Worm (Caenorhabditis elegans) whole organism, dauer: ENCODE measurements around the gene btb-7.

Source experiments
- unc-62 ChIP-seq: sonication (generic microtip); optimal IDR thresholded peaks from 2 replicates; lab custom pipeline; 2017; ENCODE audit warnings: missing biosample characterization, missing genetic modification reagents, missing genetic modification characterization

Gene btb-7

DNA sequence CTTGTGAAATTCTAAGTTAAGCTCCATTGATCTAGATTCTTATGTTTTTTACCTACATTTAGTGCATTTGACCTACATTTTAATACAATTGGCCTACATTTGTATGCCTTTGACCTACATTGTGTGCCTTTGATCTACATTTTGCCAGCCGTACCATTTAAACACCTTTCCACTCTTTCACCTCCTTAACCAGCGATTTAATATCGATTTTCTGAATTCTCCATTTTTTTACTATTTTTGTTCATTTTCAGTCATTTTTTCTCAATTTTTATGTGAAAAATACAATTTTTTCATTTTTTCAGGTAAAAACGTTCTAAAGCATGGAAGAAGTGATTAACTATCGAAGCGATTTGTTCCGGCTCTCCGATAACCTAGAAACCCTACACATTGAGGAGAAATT is at the start of gene btb-7:
Gene btb-7, plus strand, starts transcription at position 301 of the 400 bp plus-strand sequence.
- TF ChIP-seq unc-62 (GFP tag; lab: Kevin White, UChicago) = no peak

DNA sequence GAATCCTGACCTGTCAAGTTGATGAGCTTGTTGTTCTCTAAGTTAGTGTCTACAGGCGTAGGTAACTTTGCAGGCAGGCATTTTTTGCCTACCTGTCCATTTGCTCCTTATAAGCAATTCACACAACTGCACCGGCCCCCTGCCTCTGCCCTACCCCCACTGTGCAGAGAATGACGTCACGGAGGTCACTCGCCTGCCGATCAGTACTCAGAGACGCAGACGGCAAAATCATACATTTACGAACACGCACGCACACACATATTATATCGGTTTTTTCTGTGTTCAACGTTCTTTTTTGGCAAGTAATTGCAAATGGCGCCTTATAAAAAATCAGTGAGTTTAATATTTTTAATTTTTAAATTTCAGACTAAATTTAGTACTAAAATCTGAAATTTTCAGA is 49.5 kb upstream of the btb-7 start, which contains the start of gene duxl-1:
Gene duxl-1, plus strand, starts transcription at position 184 of the 400 bp plus-strand sequence.
- TF ChIP-seq unc-62 (GFP tag; lab: Kevin White, UChicago) = no peak

DNA sequence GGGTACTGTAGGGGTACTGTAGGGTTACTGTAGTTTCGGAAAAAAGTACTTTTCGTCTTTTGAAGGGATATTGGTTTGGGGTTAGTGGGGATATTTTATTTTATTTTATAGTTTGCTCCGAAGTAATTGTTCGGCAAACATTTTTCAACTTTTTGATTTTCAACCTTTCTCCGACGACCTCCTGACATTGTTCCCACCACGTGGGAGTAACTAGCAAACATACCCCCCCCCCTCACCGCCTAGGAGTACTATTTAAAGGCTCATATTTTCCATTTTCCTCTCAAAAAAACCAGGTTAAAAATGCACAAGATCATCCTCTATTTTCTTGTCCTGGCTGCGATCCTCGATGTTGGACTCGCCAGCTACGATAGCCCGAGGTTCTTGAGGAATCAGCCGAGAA is 47.0 kb upstream of the btb-7 start, which contains the start of gene srlf-29:
Gene srlf-29, plus strand, starts transcription at position 301 of the 400 bp plus-strand sequence.
- no peak for TF ChIP-seq unc-62 (GFP tag; lab: Kevin White, UChicago)

DNA sequence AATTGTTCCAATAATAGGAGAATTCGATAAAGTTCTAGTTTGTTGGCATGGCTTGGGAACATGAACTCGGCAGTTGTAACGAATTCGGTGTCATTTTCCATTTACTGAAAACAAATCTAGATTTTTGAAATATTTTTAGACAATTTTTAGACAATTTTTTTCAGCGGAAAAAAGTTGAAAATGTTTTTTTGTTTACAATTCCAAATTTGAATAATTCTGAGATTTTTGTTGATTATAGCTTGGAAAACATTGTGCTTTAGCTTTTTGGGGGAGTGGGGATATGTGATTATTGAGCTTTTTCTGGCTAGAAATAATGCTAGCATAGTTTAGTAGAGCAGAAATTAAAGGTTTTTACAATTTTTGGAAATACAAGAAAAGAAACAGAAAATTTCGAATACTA is 44.1 kb upstream of the btb-7 start, which contains the start of gene srw-97:
Gene srw-97, minus strand, starts transcription at position 101 of the 400 bp plus-strand sequence.
- no peak for TF ChIP-seq unc-62 (GFP tag; lab: Kevin White, UChicago)

DNA sequence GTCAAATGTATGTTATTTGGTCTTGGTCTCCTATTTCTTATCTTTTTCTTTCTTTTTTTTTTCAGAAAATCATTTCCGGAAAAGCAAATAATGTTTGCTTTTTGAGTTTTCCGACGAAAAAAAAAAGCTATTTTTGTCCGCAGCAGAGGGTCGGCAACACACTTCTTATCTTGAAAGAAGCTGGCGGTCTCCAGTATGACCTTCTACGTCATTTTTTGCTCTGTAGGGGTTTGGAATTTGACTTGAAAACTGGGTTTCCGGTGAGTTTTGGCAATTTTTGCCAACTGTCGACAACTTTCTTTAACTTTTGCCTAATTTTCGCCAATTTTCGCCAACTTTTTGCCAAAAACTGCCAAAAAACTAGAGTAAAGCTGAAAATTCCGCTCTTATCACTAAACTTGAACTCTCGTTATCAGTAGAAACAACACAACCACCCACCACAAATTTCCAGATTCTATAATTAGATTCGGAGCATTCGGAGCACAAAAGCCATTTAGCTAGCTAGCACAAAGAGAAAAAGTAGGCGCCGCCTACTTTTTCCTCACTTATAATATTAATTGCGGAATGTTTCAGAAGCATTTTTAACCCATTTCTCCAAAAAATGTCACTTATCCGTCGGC is 42.7 kb upstream of the btb-7 start, which contains the start of gene nhx-6:
Gene nhx-6, plus strand, starts transcription at position 570 of the 620 bp plus-strand sequence.
- no peak for TF ChIP-seq unc-62 (GFP tag; lab: Kevin White, UChicago)

DNA sequence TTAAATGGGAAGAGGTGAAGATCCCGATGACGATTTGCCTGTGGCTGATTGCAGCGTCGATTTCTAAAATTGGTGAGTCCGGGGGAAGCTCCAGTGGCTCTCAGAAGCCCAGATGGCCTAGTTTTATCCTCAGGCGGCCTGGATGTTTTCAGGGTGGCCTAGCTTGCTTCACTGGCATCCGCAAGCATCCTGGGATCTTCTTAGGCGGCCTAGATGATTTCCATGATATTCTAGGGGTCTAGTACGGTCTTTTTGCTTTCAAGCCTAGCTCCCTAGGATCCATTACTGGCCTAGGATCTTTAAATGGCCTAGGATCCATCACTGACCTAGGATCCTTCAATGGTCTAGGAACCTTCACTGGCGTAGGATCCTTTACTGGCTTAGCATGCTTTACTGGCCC is 42.1 kb upstream of the btb-7 start:
- TF ChIP-seq unc-62 (GFP tag; lab: Kevin White, UChicago) = no peak

DNA sequence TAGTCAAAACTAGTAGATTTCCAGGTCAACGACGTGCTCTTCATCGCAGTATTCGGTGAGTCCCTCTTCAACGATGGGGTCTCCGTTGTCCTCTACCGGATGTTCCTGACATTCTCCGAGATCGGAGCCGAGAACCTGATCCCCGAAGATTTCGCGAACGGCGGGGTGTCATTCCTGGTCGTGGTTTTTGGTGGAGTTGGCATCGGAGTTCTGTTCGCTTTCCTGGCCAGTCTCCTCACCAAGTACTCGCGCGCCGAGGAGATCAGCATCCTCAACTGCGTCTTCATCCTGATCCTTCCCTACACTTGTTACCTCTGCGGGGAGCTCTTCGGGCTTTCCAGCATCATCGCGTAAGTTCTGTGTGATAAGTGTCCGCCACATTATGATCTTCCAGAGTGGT is 40.4 kb upstream of the btb-7 start:
- TF ChIP-seq unc-62 (GFP tag; lab: Kevin White, UChicago) = no peak

DNA sequence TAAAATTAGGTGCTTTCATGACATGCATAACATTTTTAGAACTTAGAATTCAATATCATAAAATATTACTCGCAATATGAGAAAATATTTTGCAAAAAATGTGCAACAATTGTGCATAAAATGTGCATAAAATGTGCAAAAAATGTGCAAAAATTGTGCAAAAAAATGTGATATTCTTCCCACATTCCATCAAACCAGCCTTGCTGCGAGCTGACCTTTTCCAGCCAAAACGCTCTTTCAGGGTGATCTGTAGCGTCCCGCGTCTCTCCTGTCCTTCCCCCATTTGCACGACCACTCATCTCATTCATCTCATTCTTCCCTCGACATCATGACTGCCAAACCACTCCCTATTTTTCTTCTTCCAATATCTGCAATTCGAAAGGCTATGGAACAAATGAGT is 37.0 kb upstream of the btb-7 start, which contains the start of gene fbxb-17:
Gene fbxb-17, plus strand, starts transcription at position 301 of the 400 bp plus-strand sequence.
- no peak for TF ChIP-seq unc-62 (GFP tag; lab: Kevin White, UChicago)

DNA sequence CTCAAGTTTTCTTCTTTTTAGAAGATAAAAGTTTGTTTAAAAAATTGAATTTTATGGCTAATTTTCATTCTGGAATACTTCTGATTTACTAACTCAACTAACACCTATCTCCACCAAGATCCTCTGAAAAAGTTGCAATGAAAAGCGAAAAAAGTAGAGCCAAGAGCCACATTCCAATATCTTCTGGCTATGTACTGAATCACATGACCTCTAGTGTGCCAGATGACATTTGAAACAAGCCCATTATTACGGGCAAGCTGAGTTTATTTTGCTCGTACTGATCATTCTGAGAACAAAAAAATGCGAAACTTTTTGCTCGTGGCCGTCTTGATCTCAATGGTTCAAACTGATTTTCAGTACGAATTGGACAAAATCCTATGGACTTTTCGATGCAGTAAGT is 34.0 kb upstream of the btb-7 start, which contains the start of gene irld-36:
Gene irld-36, plus strand, starts transcription at position 301 of the 400 bp plus-strand sequence.
- no peak for TF ChIP-seq unc-62 (GFP tag; lab: Kevin White, UChicago)

DNA sequence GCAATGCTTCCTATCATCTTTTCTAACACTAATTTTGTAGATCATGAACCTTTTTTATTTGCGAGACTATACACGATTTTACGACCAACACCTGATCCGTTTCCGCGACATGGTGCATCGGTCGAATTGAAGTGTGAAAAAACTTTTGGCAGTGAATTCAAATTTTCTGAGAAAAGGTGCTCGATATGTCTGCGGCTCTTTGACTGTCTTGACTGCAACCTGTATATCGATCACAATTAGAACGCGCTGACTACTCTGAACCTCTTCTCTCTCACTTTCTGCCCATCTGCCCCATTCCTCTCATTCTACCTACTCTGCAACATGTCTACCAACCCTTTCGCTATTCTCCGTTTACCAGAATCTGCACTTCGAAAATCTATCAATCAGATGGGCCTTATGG is 30.8 kb upstream of the btb-7 start, which contains the start of gene fbxb-26:
Gene fbxb-26, plus strand, starts transcription at position 301 of the 400 bp plus-strand sequence.
- TF ChIP-seq unc-62 (GFP tag; lab: Kevin White, UChicago) = no peak

DNA sequence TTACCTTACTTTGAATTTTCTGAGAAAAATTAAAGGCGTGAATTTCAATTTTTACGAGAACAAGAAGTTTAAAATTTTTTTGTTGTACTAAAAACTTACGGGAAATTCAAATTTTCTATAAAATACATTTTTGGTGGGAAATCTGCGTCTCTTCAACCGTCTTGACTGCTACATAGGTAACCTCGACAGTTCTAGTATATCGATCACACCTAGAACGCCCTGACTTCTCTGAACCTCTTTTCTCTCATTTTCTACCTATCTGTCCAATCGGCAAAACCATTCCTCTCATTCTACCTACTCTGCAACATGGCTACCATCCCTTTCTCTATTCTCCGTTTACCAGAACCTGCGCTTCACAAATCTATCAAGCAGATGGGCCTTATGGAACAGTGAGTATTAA is 29.3 kb upstream of the btb-7 start, which contains the start of gene fbxb-25:
Gene fbxb-25, plus strand, starts transcription at position 301 of the 400 bp plus-strand sequence.
- TF ChIP-seq unc-62 (GFP tag; lab: Kevin White, UChicago) = no peak

DNA sequence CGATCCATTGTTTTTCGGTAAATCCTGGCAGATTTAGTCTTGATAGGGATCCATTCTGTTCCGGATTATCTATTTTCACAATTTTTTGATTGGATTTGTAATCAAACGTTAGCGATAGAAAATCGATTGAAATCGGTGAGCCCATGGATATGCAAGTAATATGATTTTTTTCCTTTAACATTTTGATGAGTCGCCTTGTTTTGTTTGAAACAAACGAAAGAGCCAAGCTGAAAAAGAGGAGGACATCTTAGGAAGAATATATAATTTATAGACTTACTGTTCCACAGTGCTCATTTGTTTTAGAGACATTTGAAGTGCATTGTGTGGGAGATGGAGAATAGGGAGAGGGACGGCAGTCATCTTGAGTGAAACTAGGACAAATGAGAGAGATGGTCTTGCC is 24.2 kb upstream of the btb-7 start, which contains the start of the genes fbxb-18 and fbxb-19:
Gene fbxb-18, minus strand, starts transcription at position 101 of the 400 bp plus-strand sequence.
Gene fbxb-19, minus strand, starts transcription at position 369 of the 400 bp plus-strand sequence.
- no peak for TF ChIP-seq unc-62 (GFP tag; lab: Kevin White, UChicago)

DNA sequence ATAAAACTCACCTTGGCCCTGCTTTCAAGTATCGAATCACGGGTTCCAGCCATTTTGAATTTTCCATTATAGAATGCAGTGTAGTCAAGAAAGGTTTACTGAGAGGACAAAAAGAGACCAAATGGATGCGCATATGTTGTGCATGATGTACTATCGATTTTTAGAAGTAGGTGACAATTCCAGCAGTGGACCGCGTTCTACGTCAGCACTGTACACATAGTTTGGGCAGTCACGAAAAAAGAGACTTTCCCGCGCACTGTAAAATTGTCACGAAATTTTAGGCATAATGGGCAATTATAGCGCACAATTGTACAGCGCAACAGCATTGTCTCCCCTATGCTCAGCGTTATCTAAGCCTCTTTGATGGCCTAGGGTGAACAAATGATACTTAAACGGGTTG is 22.0 kb upstream of the btb-7 start, which contains the start of gene fbxc-22:
Gene fbxc-22, minus strand, starts transcription at position 101 of the 400 bp plus-strand sequence.
- TF ChIP-seq unc-62 (GFP tag; lab: Kevin White, UChicago) = no peak

DNA sequence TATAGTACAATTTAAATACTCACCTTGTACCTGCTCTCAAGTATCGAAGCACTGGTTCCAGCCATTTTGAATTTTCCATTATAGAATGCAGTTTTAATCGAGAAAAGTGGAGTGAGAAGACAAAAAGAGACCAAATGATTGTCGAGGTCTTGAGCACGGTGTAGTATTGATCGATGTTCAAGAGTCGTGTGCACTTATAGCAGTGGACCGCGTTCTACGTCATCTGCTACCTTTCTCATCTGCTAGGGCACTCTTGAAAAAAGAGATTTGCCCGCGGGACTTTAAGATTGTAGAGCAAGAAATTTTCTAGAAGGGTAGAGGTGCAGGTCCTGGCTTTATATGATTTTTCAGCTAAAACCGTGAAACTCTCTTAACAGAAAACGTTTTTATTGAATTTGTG is 20.2 kb upstream of the btb-7 start, which contains the start of gene fbxc-21:
Gene fbxc-21, minus strand, starts transcription at position 101 of the 400 bp plus-strand sequence.
- no peak for TF ChIP-seq unc-62 (GFP tag; lab: Kevin White, UChicago)

DNA sequence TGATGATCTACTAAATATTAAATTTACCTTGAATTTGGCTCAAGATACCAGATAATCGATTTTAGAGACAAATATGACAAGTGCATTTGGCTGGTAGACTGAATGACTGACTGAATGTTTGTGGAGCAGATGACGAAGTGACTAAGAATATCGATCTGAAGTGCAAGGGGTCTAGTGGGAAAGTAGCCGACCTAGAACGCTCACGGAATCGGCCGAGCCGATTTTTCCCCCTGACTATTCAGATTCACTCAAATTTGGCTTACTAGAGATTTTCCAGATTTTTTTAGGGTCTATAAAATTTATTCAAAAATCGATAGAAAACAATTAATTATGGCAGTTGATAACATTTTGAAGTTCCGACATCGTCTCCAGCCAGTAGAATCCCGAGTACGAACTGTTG is 18.5 kb upstream of the btb-7 start, which contains the start of gene fbxc-26:
Gene fbxc-26, minus strand, starts transcription at position 101 of the 400 bp plus-strand sequence.
- no peak for TF ChIP-seq unc-62 (GFP tag; lab: Kevin White, UChicago)

DNA sequence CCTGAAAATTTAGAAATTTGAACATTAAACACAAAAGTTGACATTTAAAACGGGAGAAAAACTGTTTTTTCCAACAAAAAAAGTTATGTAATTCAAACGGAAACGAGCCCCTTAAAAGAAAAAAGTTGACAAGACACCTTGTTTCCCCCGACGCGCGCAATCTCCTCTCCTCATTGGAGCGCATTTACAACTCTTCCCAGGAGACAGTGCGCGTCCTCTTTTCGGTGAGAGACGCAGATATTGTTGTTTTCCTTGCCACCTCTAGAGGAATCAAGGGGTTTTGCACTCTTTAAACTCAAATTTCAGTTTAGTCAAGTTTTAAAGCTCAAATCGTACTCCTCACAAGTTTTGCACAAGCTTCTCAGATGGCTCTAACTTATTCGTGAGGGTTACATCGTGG is 17.2 kb upstream of the btb-7 start, which contains the start of gene F58E1.13:
Gene F58E1.13, minus strand, starts transcription at position 12 of the 400 bp plus-strand sequence.
- TF ChIP-seq unc-62 (GFP tag; lab: Kevin White, UChicago) = no peak
